Fruit fly (Drosophila melanogaster) whole organism, wandering third instar larva: ENCODE data around the gene CG11920.

ENCODE experiments used
- dmrt93B ChIP-seq: fragments of 200-800 bp; sonication (Bioruptor generic); optimal IDR thresholded peaks from 2 replicates; lab custom pipeline; 2018; ENCODE audit warnings: missing biosample characterization, mild to moderate bottlenecking, missing genetic modification characterization
- sv ChIP-seq: fragments of 200-800 bp; sonication (Bioruptor generic); optimal IDR thresholded peaks from 3 replicates; lab custom pipeline; 2016; ENCODE audit warnings: missing biosample characterization, missing genetic modification characterization
- usp ChIP-seq: fragments of >200 bp; optimal IDR thresholded peaks from 2 replicates; lab custom pipeline; 2017; ENCODE audit warnings: missing biosample characterization, missing genetic modification characterization
- woc ChIP-seq: sonication (Bioruptor generic); optimal IDR thresholded peaks from 2 replicates; lab custom pipeline; 2016; ENCODE audit warnings: missing biosample characterization, mild to moderate bottlenecking, missing genetic modification characterization

- no peak for TF ChIP-seq dmrt93B
- TF ChIP-seq usp = no peak
- peak; percentile 90 for TF ChIP-seq woc (GFP tag; lab: Kevin White, UChicago)
- TF ChIP-seq sv (GFP tag; lab: Kevin White, UChicago) = no peak
These were observed 27.2 kb upstream of the CG11920 start, which contains the start of gene CG11790 for dm6 chr3R:25047504-25047903.
